Worm (Caenorhabditis elegans): Measurements from ENCODE around the gene str-227.
"Not testable (repeated sequence)": the region's sequence is repeated elsewhere in the genome, so short reads cannot be mapped to it uniquely, and the experiment has no call there.

The str-227 gene

ce11 chrV:3517889-3518288 is at the start of gene str-227:
TSS of gene str-227 (plus strand) at chrV:3518189.
- TF ChIP-seq dao-5 (tag; optimal IDR thresholded peaks at IDR 0.05), result no peak

DNA sequence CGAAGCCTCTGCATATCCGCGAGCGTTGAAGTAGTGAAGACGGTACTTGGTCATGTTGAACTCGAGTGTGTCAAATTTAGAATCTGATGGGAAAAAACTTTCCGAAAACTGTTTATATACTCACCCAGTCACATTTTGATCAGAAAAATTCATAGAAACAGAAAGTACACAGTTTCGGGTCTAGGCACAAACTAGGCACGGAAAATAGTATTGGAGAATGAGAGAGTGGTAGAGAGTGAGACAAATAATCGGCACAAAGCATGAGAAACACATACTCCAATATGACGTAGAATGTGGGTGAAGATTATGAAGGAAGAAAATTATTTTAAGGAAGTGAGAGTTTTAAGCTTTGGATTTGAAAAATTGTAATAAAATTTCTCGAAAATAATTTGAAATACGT is 49.6 kb upstream of the str-227 start, which contains the start of gene gst-33:
Gene gst-33 (minus strand): TSS at position 127 of the 400 bp plus-strand sequence.
- TF ChIP-seq him-1 (tag; optimal IDR thresholded peaks at IDR 0.05) (no peak), W03F9.2 (tag; optimal IDR thresholded peaks at IDR 0.05) (no peak), dao-5 (tag; optimal IDR thresholded peaks at IDR 0.05) (no peak)

- no peak for TF ChIP-seq him-1 (tag; optimal IDR thresholded peaks at IDR 0.05)
- TF ChIP-seq dao-5 (tag; optimal IDR thresholded peaks at IDR 0.05), result no peak
- TF ChIP-seq W03F9.2 (tag; optimal IDR thresholded peaks at IDR 0.05), result no peak
Observed at ce11 chrV:3470782-3471181, 47.2 kb upstream of the str-227 start, which contains the start of gene srbc-29. TSS of gene srbc-29 (minus strand) at chrV:3470882.

ce11 chrV:3475021-3475420 is 43.0 kb upstream of the str-227 start, which contains the start of gene oac-2:
TSS of gene oac-2 (minus strand) at chrV:3475121.
- TF ChIP-seq him-1 (tag; optimal IDR thresholded peaks at IDR 0.05) (no peak), W03F9.2 (tag; optimal IDR thresholded peaks at IDR 0.05) (no peak), dao-5 (tag; optimal IDR thresholded peaks at IDR 0.05) (no peak)

ce11 chrV:3476228-3476627 is 41.8 kb upstream of the str-227 start:
- TF ChIP-seq dao-5 (tag; optimal IDR thresholded peaks at IDR 0.05), result no peak
- TF ChIP-seq him-1 (tag; optimal IDR thresholded peaks at IDR 0.05), result no peak
- no peak for TF ChIP-seq W03F9.2 (tag; optimal IDR thresholded peaks at IDR 0.05)

ce11 chrV:3477496-3477895 is 40.5 kb upstream of the str-227 start, which contains the start of gene srbc-31:
TSS of gene srbc-31 (minus strand) at chrV:3477596.
- TF ChIP-seq dao-5 (tag; optimal IDR thresholded peaks at IDR 0.05) (no peak), him-1 (tag; optimal IDR thresholded peaks at IDR 0.05) (no peak), W03F9.2 (tag; optimal IDR thresholded peaks at IDR 0.05) (no peak)

DNA sequence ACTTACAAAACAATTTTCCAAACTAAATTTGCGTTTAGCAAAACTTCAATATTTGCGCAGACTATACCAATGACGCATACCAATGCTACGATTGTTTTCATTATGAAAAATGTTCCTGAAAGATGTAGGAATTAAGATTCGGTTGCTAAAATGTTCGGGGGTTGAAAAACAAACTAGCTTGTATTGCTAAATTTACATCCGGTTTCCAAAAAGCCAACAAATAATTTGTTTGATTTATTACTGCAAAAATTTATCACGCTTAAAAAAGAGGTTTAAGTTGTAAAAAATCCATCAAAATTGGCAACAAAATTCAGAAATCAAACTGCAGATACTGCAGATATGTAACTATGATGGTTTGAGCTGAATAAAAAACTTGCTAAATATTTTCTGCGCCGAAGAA is 37.6 kb upstream of the str-227 start, which contains the start of gene srbc-30:
Gene srbc-30 (minus strand): TSS at position 101 of the 400 bp plus-strand sequence.
- no peak for TF ChIP-seq dao-5 (tag; optimal IDR thresholded peaks at IDR 0.05)
- TF ChIP-seq W03F9.2 (tag; optimal IDR thresholded peaks at IDR 0.05), result no peak
- no peak for TF ChIP-seq him-1 (tag; optimal IDR thresholded peaks at IDR 0.05)

DNA sequence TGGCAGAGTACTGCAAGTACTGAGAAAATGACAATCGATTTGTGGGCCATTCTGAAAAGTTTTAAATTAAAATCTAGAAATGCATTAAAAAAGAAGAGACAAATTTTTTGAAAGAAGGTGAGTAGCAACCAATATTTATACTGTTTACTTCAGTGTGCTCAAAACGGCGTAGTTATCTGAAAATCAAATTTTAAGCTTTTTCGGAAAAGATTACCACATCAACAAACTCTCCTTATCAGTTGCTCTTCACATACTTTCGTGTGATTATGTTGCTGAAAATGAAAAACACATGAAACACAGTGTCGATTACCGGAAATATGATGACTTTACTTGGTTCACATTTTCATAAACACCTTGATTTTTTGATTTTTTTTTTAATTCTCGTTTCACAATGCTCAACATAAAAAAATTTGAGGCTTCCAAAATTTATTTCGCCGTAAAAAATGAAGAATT is 35.4 kb upstream of the str-227 start, which contains the start of gene lys-7:
Gene lys-7 (minus strand): TSS at position 51 of the 453 bp plus-strand sequence.
- TF ChIP-seq W03F9.2 (tag; optimal IDR thresholded peaks at IDR 0.05) (no peak), dao-5 (tag; optimal IDR thresholded peaks at IDR 0.05) (no peak), him-1 (tag; optimal IDR thresholded peaks at IDR 0.05) (no peak)

DNA sequence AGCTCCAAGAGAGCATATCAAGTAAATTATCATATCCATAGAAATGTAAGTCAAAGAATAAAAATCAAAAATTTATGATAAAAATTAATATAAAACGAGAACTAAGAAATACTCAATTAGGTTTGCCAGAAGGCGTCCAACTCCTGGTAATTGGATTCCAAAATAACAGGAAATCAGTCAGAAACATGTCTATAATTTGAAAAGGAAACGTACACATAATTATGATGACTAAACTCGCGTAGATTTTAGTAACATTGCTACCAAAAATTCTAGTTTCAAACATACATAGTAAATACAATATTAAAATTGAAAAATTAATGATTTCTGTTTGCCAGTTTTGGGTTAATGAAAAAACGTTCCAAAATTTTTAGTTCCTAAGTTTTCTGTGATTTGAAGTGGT is 33.3 kb upstream of the str-227 start, which contains the start of gene srbc-33:
Gene srbc-33 (minus strand): TSS at position 101 of the 400 bp plus-strand sequence.
- TF ChIP-seq dao-5 (tag; optimal IDR thresholded peaks at IDR 0.05) (no peak), him-1 (tag; optimal IDR thresholded peaks at IDR 0.05) (no peak), W03F9.2 (tag; optimal IDR thresholded peaks at IDR 0.05) (no peak)

DNA sequence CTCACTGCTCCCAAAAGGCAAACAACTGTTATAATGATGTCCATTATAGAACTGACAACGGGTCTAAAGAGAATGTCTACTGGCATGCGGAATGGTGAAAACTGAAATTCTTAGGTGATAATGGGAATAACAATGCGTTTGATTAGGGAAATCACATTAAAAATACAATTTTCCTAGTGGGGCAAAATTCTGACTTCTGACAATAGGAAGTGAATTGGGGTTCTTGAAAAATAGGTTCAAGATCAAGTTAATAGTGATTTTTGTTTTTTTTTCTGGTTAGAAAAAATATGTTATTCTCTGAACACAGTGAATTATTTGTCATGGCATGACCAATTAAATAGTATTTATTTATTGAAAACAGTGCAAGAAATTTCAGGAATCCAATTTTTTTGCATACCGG is 31.1 kb upstream of the str-227 start, which contains the start of gene srbc-32:
Gene srbc-32 (minus strand): TSS at position 101 of the 400 bp plus-strand sequence.
- TF ChIP-seq him-1 (tag; optimal IDR thresholded peaks at IDR 0.05) (no peak), W03F9.2 (tag; optimal IDR thresholded peaks at IDR 0.05) (no peak), dao-5 (tag; optimal IDR thresholded peaks at IDR 0.05) (no peak)

DNA sequence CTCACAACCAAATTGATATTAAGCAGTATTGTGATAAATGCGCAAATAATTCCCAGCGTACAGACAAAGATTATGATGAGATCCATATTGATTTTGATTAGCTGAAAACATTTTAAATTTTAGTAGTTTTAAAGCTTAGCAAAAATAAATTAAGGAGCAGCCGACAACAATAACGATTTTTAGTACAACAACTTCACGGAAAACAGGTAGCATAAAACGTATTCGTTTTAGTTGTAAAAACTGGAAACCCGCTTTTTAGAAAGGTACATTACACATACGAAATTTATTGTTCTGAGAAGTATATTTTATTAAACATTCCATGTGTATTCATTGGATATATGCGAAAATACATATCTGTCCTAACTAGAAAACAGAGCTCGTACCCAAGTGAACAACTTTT is 27.6 kb upstream of the str-227 start, which contains the start of gene srbc-36:
Gene srbc-36 (minus strand): TSS at position 101 of the 400 bp plus-strand sequence.
- TF ChIP-seq dao-5 (tag; optimal IDR thresholded peaks at IDR 0.05) (no peak), him-1 (tag; optimal IDR thresholded peaks at IDR 0.05) (no peak), W03F9.2 (tag; optimal IDR thresholded peaks at IDR 0.05) (no peak)

DNA sequence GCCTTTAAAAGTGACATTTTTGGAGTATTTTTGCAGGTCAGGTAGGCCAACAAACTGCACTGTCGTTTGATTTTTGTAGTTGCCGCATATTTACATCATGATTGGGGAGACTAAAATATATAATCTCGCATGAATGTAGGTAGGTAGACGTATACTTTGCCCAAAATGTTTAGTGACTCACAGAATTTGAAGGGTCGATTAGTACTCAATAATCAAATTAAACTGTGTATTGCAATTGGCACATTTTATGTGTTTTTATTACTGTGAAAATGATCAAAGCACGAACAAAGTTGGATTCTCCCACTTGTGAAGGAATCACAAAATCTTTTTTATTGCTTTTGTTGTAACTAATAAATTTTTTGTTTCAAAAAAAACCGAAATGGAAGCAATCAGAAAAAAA is 21.1 kb upstream of the str-227 start, which contains the start of gene C07G3.15:
Gene C07G3.15 (minus strand): TSS at position 101 of the 400 bp plus-strand sequence.
- TF ChIP-seq W03F9.2 (tag; optimal IDR thresholded peaks at IDR 0.05), result no peak
- no peak for TF ChIP-seq dao-5 (tag; optimal IDR thresholded peaks at IDR 0.05)
- TF ChIP-seq him-1 (tag; optimal IDR thresholded peaks at IDR 0.05), result no peak

ce11 chrV:3502038-3502437 is 16.0 kb upstream of the str-227 start, which contains the start of the genes C07G3.8 and C07G3.10:
TSS of gene C07G3.8 (minus strand) at chrV:3502138.
TSS of gene C07G3.10 (plus strand) at chrV:3502307.
- TF ChIP-seq W03F9.2 (tag; optimal IDR thresholded peaks at IDR 0.05) (no peak), him-1 (tag; optimal IDR thresholded peaks at IDR 0.05) (no peak), dao-5 (tag; optimal IDR thresholded peaks at IDR 0.05) (no peak)

DNA sequence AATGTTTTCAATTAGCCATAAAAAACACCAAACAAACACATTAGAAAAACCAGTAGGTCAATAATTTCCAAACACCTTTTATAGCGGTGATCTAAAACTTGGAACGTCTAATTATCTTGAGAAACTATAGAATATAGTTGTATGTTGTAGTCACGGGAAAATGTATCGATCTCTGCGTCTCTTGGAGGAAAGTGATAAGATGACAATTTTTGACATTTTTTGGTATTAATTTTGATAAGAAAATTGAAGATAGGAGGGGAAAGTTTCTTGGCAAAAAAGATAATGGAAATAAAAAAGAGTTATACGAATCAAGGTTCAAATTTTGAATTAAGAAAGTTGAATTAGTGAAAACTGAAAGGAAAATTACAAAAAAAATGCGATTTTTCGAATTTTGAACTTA is 12.2 kb upstream of the str-227 start:
- TF ChIP-seq him-1 (tag; optimal IDR thresholded peaks at IDR 0.05) (no peak), W03F9.2 (tag; optimal IDR thresholded peaks at IDR 0.05) (no peak), dao-5 (tag; optimal IDR thresholded peaks at IDR 0.05) (no peak)

DNA sequence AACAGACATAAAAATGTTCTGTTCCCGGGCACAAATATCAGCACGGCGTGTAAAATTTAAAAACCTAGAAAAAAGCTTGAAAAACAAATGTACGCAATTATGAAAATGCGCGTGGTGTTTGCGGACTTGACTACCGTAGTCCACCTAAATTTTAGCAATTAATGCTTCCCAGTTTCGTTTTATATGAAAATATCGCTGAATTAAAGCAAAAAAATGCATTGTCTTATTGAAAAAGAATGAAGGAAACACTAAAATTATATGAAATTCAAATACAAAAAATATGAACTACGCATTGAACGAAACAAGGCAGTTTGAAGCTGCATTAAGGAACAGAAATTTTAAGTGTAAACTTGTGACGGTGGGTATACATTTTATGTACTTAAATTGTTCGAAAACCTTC is 11.7 kb upstream of the str-227 start, which contains the start of gene ugt-64:
Gene ugt-64 (minus strand): TSS at position 101 of the 400 bp plus-strand sequence.
- TF ChIP-seq W03F9.2, him-1, dao-5 (tag; optimal IDR thresholded peaks at IDR 0.05): not testable (repeated sequence)

Measured in whole organism, L4/young adult.